Fruit fly (Drosophila melanogaster) whole organism, embryonic: ENCODE results near the gene CG33181.

Source experiments
- BEAF-32 ChIP-seq: fragments of 200-800 bp; sonication (Bioruptor generic); optimal IDR thresholded peaks from 3 replicates; lab custom pipeline; 2017; ENCODE audit warnings: missing biosample characterization, missing genetic modification characterization, mild to moderate bottlenecking, moderate library complexity, missing genetic modification reagents
- C15 ChIP-seq: fragments of 200-800 bp; sonication (Bioruptor generic); IDR thresholded peaks from 3 replicates; pipeline ENCODE4 v1.3.6; 2022; ENCODE audit warnings: missing biosample characterization, missing genetic modification characterization
- CG10274 ChIP-seq: fragments of 200-800 bp; sonication (Bioruptor generic); optimal IDR thresholded peaks from 3 replicates; lab custom pipeline; 2017; ENCODE audit warnings: missing biosample characterization, mild to moderate bottlenecking, missing genetic modification characterization
- CG10431 ChIP-seq: fragments of 200-800 bp; sonication (Bioruptor generic); optimal IDR thresholded peaks from 3 replicates; lab custom pipeline; 2018; ENCODE audit warnings: missing biosample characterization, mild to moderate bottlenecking, missing genetic modification characterization
- CG10979 ChIP-seq: fragments of 200-800 bp; sonication (Bioruptor generic); optimal IDR thresholded peaks from 2 replicates; lab custom pipeline; 2018; ENCODE audit warnings: missing biosample characterization, mild to moderate bottlenecking, missing genetic modification characterization, moderate library complexity
- CG12236 ChIP-seq: fragments of 200-800 bp; sonication (Bioruptor generic); optimal IDR thresholded peaks from 2 replicates; lab custom pipeline; 2016; ENCODE audit warnings: missing biosample characterization, missing genetic modification characterization
- CG12659 ChIP-seq: fragments of 200-800 bp; sonication (Bioruptor generic); optimal IDR thresholded peaks from 3 replicates; lab custom pipeline; 2017; ENCODE audit warnings: mild to moderate bottlenecking, missing biosample characterization, missing genetic modification reagents, missing genetic modification characterization
- CG13424 ChIP-seq: fragments of 200-800 bp; sonication (Bioruptor generic); optimal IDR thresholded peaks from 2 replicates; lab custom pipeline; 2019; ENCODE audit warnings: missing biosample characterization, mild to moderate bottlenecking, missing genetic modification characterization, moderate library complexity
- CG14965 ChIP-seq: fragments of 200-800 bp; sonication (Bioruptor generic); optimal IDR thresholded peaks from 2 replicates; lab custom pipeline; 2016; ENCODE audit warnings: missing biosample characterization, missing genetic modification characterization, borderline replicate concordance
- CG15269 ChIP-seq: fragments of 200-800 bp; sonication (Bioruptor generic); optimal IDR thresholded peaks from 2 replicates; lab custom pipeline; 2018; ENCODE audit warnings: missing biosample characterization, mild to moderate bottlenecking, missing genetic modification characterization, moderate library complexity
- CG1529 ChIP-seq: fragments of 200-800 bp; sonication (Bioruptor generic); optimal IDR thresholded peaks from 3 replicates; lab custom pipeline; 2018; ENCODE audit warnings: missing biosample characterization, missing genetic modification characterization
- CG17359 ChIP-seq: fragments of 200-800 bp; sonication (Bioruptor generic); optimal IDR thresholded peaks from 3 replicates; lab custom pipeline; 2018; ENCODE audit warnings: missing biosample characterization, mild to moderate bottlenecking, missing genetic modification characterization, moderate library complexity
- CG2116 ChIP-seq: fragments of 200-800 bp; sonication (Bioruptor generic); optimal IDR thresholded peaks from 3 replicates; lab custom pipeline; 2018; ENCODE audit warnings: missing biosample characterization, mild to moderate bottlenecking, missing genetic modification characterization
- CG2129 ChIP-seq: fragments of 200-800 bp; sonication (Bioruptor generic); IDR thresholded peaks from 2 replicates; pipeline ENCODE4 v1.3.6; 2022; ENCODE audit warnings: missing biosample characterization, missing genetic modification characterization; ENCODE audit not compliant: partially characterized antibody
- CG2712 ChIP-seq: fragments of 200-800 bp; optimal IDR thresholded peaks from 3 replicates; lab custom pipeline; 2019; ENCODE audit warnings: missing biosample characterization, mild to moderate bottlenecking, missing genetic modification characterization, moderate library complexity
- CG2875 ChIP-seq: fragments of 200-800 bp; sonication (Bioruptor generic); optimal IDR thresholded peaks from 2 replicates; lab custom pipeline; 2017; ENCODE audit warnings: missing biosample characterization, mild to moderate bottlenecking, missing genetic modification characterization, missing genetic modification reagents
- CG2889 ChIP-seq: fragments of 200-800 bp; sonication (Bioruptor generic); IDR thresholded peaks from 3 replicates; pipeline ENCODE4 v1.3.6; 2022; ENCODE audit warnings: missing biosample characterization, missing genetic modification characterization
- CG4282 ChIP-seq: fragments of 200-800 bp; sonication (Bioruptor generic); optimal IDR thresholded peaks from 2 replicates; lab custom pipeline; 2016; ENCODE audit warnings: missing biosample characterization, missing genetic modification characterization
- CG4707 ChIP-seq: fragments of 200-800 bp; sonication (Bioruptor generic); optimal IDR thresholded peaks from 2 replicates; lab custom pipeline; 2018; ENCODE audit warnings: missing biosample characterization, mild to moderate bottlenecking, missing genetic modification characterization, moderate library complexity
- CG6813 ChIP-seq: fragments of 200-800 bp; sonication (Bioruptor generic); optimal IDR thresholded peaks from 2 replicates; lab custom pipeline; 2017; ENCODE audit warnings: missing biosample characterization, missing genetic modification characterization, mild to moderate bottlenecking, moderate library complexity, missing genetic modification reagents
- CG9876 ChIP-seq: fragments of 200-800 bp; sonication (Bioruptor generic); optimal IDR thresholded peaks from 2 replicates; lab custom pipeline; 2016; ENCODE audit warnings: missing biosample characterization, missing genetic modification characterization
- Dbx ChIP-seq: fragments of 200-800 bp; sonication (Bioruptor generic); IDR thresholded peaks from 3 replicates; pipeline ENCODE4 v1.3.6; 2022; ENCODE audit warnings: missing biosample characterization, missing genetic modification characterization
- Dll ChIP-seq: fragments of 200-800 bp; sonication (Bioruptor generic); IDR thresholded peaks from 4 replicates; pipeline ENCODE4 v1.3.6; 2022; ENCODE audit warnings: missing biosample characterization, missing genetic modification characterization; ENCODE audit not compliant: partially characterized antibody
- Doc2 ChIP-seq: fragments of 200-800 bp; sonication (Bioruptor generic); IDR thresholded peaks from 2 replicates; pipeline ENCODE4 v1.3.6; 2022; ENCODE audit warnings: missing biosample characterization, missing genetic modification characterization
- Gsc ChIP-seq: fragments of 200-800 bp; sonication (Bioruptor generic); IDR thresholded peaks from 2 replicates; pipeline ENCODE4 v1.3.6; 2022; ENCODE audit warnings: missing biosample characterization, missing genetic modification characterization
- H15 ChIP-seq: fragments of 200-800 bp; sonication (Bioruptor generic); IDR thresholded peaks from 3 replicates; pipeline ENCODE4 v1.3.6; 2022; ENCODE audit warnings: missing biosample characterization, missing genetic modification characterization
- HHEX ChIP-seq: fragments of 200-800 bp; sonication (Bioruptor generic); optimal IDR thresholded peaks from 3 replicates; lab custom pipeline; 2017; ENCODE audit warnings: missing biosample characterization, mild to moderate bottlenecking, missing genetic modification characterization, missing genetic modification reagents
- HLH54F ChIP-seq: fragments of 200-800 bp; sonication (Bioruptor generic); optimal IDR thresholded peaks from 3 replicates; lab custom pipeline; 2016; ENCODE audit warnings: missing biosample characterization, missing genetic modification characterization
- Hr78 ChIP-seq, 2 experiments: fragments of 200-800 bp in 1 of 2; fragments of >200 bp in 1 of 2; sonication (Bioruptor generic) in 1 of 2; optimal IDR thresholded peaks; 2 replicates each; lab custom pipeline; 2017 to 2019; ENCODE audit warnings: missing biosample characterization in 2 of 2, missing genetic modification characterization in 2 of 2, mild to moderate bottlenecking in 1 of 2, moderate library complexity in 1 of 2
- Mad ChIP-seq: fragments of 200-800 bp; sonication (Bioruptor generic); optimal IDR thresholded peaks from 2 replicates; lab custom pipeline; 2016; ENCODE audit warnings: missing biosample characterization, missing genetic modification characterization
- Oli ChIP-seq: fragments of 200-800 bp; sonication (Bioruptor generic); optimal IDR thresholded peaks from 2 replicates; lab custom pipeline; 2018; ENCODE audit warnings: missing biosample characterization, mild to moderate bottlenecking, missing genetic modification characterization, moderate library complexity
- Optix ChIP-seq: fragments of 200-800 bp; sonication (Bioruptor generic); IDR thresholded peaks from 3 replicates; pipeline ENCODE4 v1.3.6; 2022; ENCODE audit warnings: missing biosample characterization, missing genetic modification characterization
- Rx ChIP-seq: fragments of 200-800 bp; sonication (Bioruptor generic); IDR thresholded peaks from 2 replicates; pipeline ENCODE4 v1.3.6; 2022; ENCODE audit warnings: missing biosample characterization, missing genetic modification characterization
- Taf1 ChIP-seq: fragments of 200-800 bp; sonication (Bioruptor generic); IDR thresholded peaks from 2 replicates; pipeline ENCODE4 v1.3.6; 2022; ENCODE audit warnings: missing biosample characterization, missing genetic modification characterization
- Xbp1 ChIP-seq: fragments of 200-800 bp; sonication (Bioruptor generic); optimal IDR thresholded peaks from 3 replicates; lab custom pipeline; 2016; ENCODE audit warnings: missing biosample characterization, mild to moderate bottlenecking, missing genetic modification characterization
- ab ChIP-seq: fragments of 200-800 bp; sonication (Bioruptor generic); optimal IDR thresholded peaks from 2 replicates; lab custom pipeline; 2016; ENCODE audit warnings: missing biosample characterization, missing genetic modification characterization
- az2 ChIP-seq: fragments of 200-800 bp; sonication (Bioruptor generic); optimal IDR thresholded peaks from 3 replicates; lab custom pipeline; 2016; ENCODE audit warnings: missing biosample characterization, missing genetic modification characterization
- chm ChIP-seq: fragments of 200-800 bp; sonication (Bioruptor generic); IDR thresholded peaks from 2 replicates; pipeline ENCODE4 v1.3.6; 2022; ENCODE audit warnings: missing biosample characterization, missing genetic modification characterization
- dysf ChIP-seq: fragments of 200-800 bp; sonication (Bioruptor generic); IDR thresholded peaks from 3 replicates; pipeline ENCODE4 v1.3.6; 2022; ENCODE audit warnings: missing biosample characterization, missing genetic modification characterization
- emc ChIP-seq: fragments of 200-800 bp; sonication (Bioruptor generic); optimal IDR thresholded peaks from 2 replicates; lab custom pipeline; 2016; ENCODE audit warnings: missing biosample characterization, missing genetic modification characterization
- gem ChIP-seq: fragments of 200-800 bp; sonication (Bioruptor generic); optimal IDR thresholded peaks from 2 replicates; lab custom pipeline; 2019; ENCODE audit warnings: missing biosample characterization, mild to moderate bottlenecking, missing genetic modification characterization, moderate library complexity
- h ChIP-seq: fragments of >200 bp; optimal IDR thresholded peaks from 2 replicates; lab custom pipeline; 2017
- hth ChIP-seq: fragments of >200 bp; optimal IDR thresholded peaks from 2 replicates; lab custom pipeline; 2017; ENCODE audit warnings: inconsistent platforms
- kay ChIP-seq: fragments of 200-800 bp; sonication (Bioruptor generic); optimal IDR thresholded peaks from 2 replicates; lab custom pipeline; 2016; ENCODE audit warnings: missing biosample characterization, missing genetic modification characterization
- ken ChIP-seq: fragments of 200-800 bp; sonication (Bioruptor generic); IDR thresholded peaks from 3 replicates; pipeline ENCODE4 v1.3.6; 2022; ENCODE audit warnings: missing biosample characterization, missing genetic modification characterization
- knrl ChIP-seq: fragments of 200-800 bp; sonication (Bioruptor generic); IDR thresholded peaks from 3 replicates; pipeline ENCODE4 v1.3.6; 2022; ENCODE audit warnings: missing biosample characterization, missing genetic modification characterization; ENCODE audit not compliant: partially characterized antibody
- phol ChIP-seq: fragments of 200-800 bp; sonication (Bioruptor generic); optimal IDR thresholded peaks from 3 replicates; lab custom pipeline; 2018; ENCODE audit warnings: missing biosample characterization, mild to moderate bottlenecking, missing genetic modification characterization, moderate library complexity
- rib ChIP-seq: fragments of 200-800 bp; sonication (Bioruptor generic); IDR thresholded peaks from 2 replicates; pipeline ENCODE4 v1.3.6; 2022; ENCODE audit warnings: missing biosample characterization, missing genetic modification characterization
- tx ChIP-seq: fragments of 200-800 bp; sonication (Bioruptor generic); optimal IDR thresholded peaks from 2 replicates; lab custom pipeline; 2016; ENCODE audit warnings: missing biosample characterization, missing genetic modification characterization
- vvl ChIP-seq: fragments of 200-800 bp; sonication (Bioruptor generic); IDR thresholded peaks from 2 replicates; pipeline ENCODE4 v1.3.6; 2022; ENCODE audit warnings: missing biosample characterization, missing genetic modification characterization
- zen2 ChIP-seq: fragments of 200-800 bp; sonication (Bioruptor generic); IDR thresholded peaks from 3 replicates; pipeline ENCODE4 v1.3.6; 2022; ENCODE audit warnings: missing biosample characterization, missing genetic modification characterization; ENCODE audit not compliant: partially characterized antibody

CG33181 gene

dm6 chrX:8541985-8542384 is 52.8 kb downstream of the CG33181 start (continued):
- TF ChIP-seq zen2 (GFP tag; lab: Robert Waterston, UW) (no peak), HLH54F (GFP tag; lab: Kevin White, UChicago) (no peak), CG10274 (GFP tag; lab: Kevin White, UChicago) (no peak), C15 (GFP tag; lab: Robert Waterston, UW) (no peak), CG15269 (tag; lab: Kevin White, UChicago) (peak; percentile 74), CG2129 (GFP tag; lab: Robert Waterston, UW) (no peak), phol (tag; lab: Kevin White, UChicago) (peak; percentile 45), CG10431 (GFP tag; lab: Kevin White, UChicago) (no peak), h (lab: Kevin White, UChicago) (no peak), CG2116 (GFP tag; lab: Kevin White, UChicago) (no peak), knrl (GFP tag; lab: Robert Waterston, UW) (no peak), BEAF-32 (no peak), Taf1 (GFP tag; lab: Robert Waterston, UW) (no peak), Doc2 (GFP tag; lab: Robert Waterston, UW) (no peak), rib (GFP tag; lab: Robert Waterston, UW) (no peak), Optix (GFP tag; lab: Robert Waterston, UW) (no peak), kay (GFP tag; lab: Kevin White, UChicago) (no peak), CG2875 (GFP tag; lab: Kevin White, UChicago) (no peak), CG12236 (no peak), Dll (GFP tag; lab: Robert Waterston, UW) (no peak), CG9876 (GFP tag; lab: Kevin White, UChicago) (no peak), ab (no peak), Mad (GFP tag; lab: Kevin White, UChicago) (no peak), Gsc (GFP tag; lab: Robert Waterston, UW) (no peak), H15 (GFP tag; lab: Robert Waterston, UW) (0 out of 3 replicates have a peak, but pooled peaks have one; percentile 27), emc (no peak), CG1529 (GFP tag; lab: Kevin White, UChicago) (no peak), chm (GFP tag; lab: Robert Waterston, UW) (no peak), hth (lab: Kevin White, UChicago) (no peak), CG14965 (GFP tag; lab: Kevin White, UChicago) (no peak), Hr78 (GFP tag; optimal IDR thresholded peaks at IDR 0.05; lab: Kevin White, UChicago) (no peak), CG6813 (GFP tag; lab: Kevin White, UChicago) (peak; percentile 60)

dm6 chrX:8542728-8543127 is 53.6 kb downstream of the CG33181 start:
- peak; percentile 68 for TF ChIP-seq gem (tag; lab: Kevin White, UChicago)
- TF ChIP-seq dysf, result peak; percentile 53; the same call in 1 of the 3 replicates
- TF ChIP-seq HHEX (GFP tag; lab: Kevin White, UChicago), result peak; percentile 32
- no peak for TF ChIP-seq CG4282 (GFP tag; lab: Kevin White, UChicago)
- TF ChIP-seq CG12659 (GFP tag; lab: Kevin White, UChicago), result peak; percentile 9
- peak; percentile 22 for TF ChIP-seq CG10979 (tag; lab: Kevin White, UChicago)
- no peak for TF ChIP-seq tx
- TF ChIP-seq Xbp1 (GFP tag; lab: Kevin White, UChicago), result peak; percentile 41
- 0 out of 3 replicates have a peak, but pooled peaks have one; percentile 42 for TF ChIP-seq CG2889 (GFP tag; lab: Robert Waterston, UW)
- 0 out of 3 replicates have a peak, but pooled peaks have one; percentile 32 for TF ChIP-seq Dbx (GFP tag; lab: Robert Waterston, UW)
- TF ChIP-seq vvl (GFP tag; lab: Robert Waterston, UW), result peak; percentile 24; the same call in 1 of the 2 replicates
- TF ChIP-seq CG17359 (tag; lab: Kevin White, UChicago), result peak; percentile 46
- TF ChIP-seq ken (GFP tag; lab: Robert Waterston, UW), result 0 out of 3 replicates have a peak, but pooled peaks have one; percentile 25
- peak; percentile 29 for TF ChIP-seq CG13424 (tag; lab: Kevin White, UChicago)
- peak; percentile 15 for TF ChIP-seq az2
- peak; percentile 32; the same call in 1 of the 2 replicates for TF ChIP-seq Rx
- TF ChIP-seq phol (tag; lab: Kevin White, UChicago), result peak; percentile 28
- peak; percentile 46 for TF ChIP-seq CG2712 (tag; lab: Kevin White, UChicago)
- peak; percentile 53 for TF ChIP-seq Oli (tag; lab: Kevin White, UChicago)
- TF ChIP-seq CG4707 (GFP tag; lab: Kevin White, UChicago), result no peak
